Comparison of ENCODE assay signal across 4 worm cellular contexts in genomic region chrV:9620417-9620816, ce11.
A peak's percentile ranks its signal among the peaks of the same experiment; 100 is the strongest.
TF ChIP-seq lines count a peak whose summit lies in the region.

No protein-coding gene starts in this region.

TF ChIP-seq in whole organism, L4 larva, 104 proteins besides CTCF, POLR2A, EP300 and RAD21:
- TF ChIP-seq D1046.2 (GFP tag; IDR thresholded peaks at IDR 0.05; lab: Robert Waterston, UW), result no peak
- TF ChIP-seq saeg-2 (GFP tag; IDR thresholded peaks at IDR 0.05; lab: Robert Waterston, UW), result 0 out of 2 replicates have a peak, but pooled peaks have one; percentile 39
- TF ChIP-seq R02D3.7 (tag; optimal IDR thresholded peaks at IDR 0.05; lab: Kevin White, UChicago), result no peak
- no peak for TF ChIP-seq daf-12 (tag; optimal IDR thresholded peaks at IDR 0.05; lab: Kevin White, UChicago)
- TF ChIP-seq Y48G9A.11 (GFP tag; IDR thresholded peaks at IDR 0.05; lab: Robert Waterston, UW), result no peak
- no peak for TF ChIP-seq T20F7.1 (GFP tag; optimal IDR thresholded peaks at IDR 0.05; lab: Kevin White, UChicago)
- TF ChIP-seq php-3 (GFP tag; IDR thresholded peaks at IDR 0.05; lab: Robert Waterston, UW), result 0 out of 2 replicates have a peak, but pooled peaks have one; percentile 19
- TF ChIP-seq vab-7 (GFP tag; IDR thresholded peaks at IDR 0.05; lab: Robert Waterston, UW), result no peak
- TF ChIP-seq ceh-62 (tag; optimal IDR thresholded peaks at IDR 0.05; lab: Kevin White, UChicago), result no peak
- peak; percentile 95 for TF ChIP-seq set-16 (GFP tag; IDR thresholded peaks at IDR 0.05; lab: Robert Waterston, UW)
- TF ChIP-seq madf-5 (GFP tag; IDR thresholded peaks at IDR 0.05; lab: Robert Waterston, UW), result 0 out of 4 replicates have a peak, but pooled peaks of 1 of the 2 experiments have one; percentile 32
- TF ChIP-seq egl-43 (GFP tag; IDR thresholded peaks at IDR 0.05; lab: Robert Waterston, UW), result peak; percentile 52; the same call in 1 of the 2 replicates
TF ChIP-seq in whole organism, L4 larva: peak in this region for 5.

TF ChIP-seq in whole organism, midembryonic, 9 proteins besides CTCF, POLR2A, EP300 and RAD21:
- no peak for TF ChIP-seq tab-1 (GFP tag; IDR thresholded peaks at IDR 0.05; lab: Robert Waterston, UW)
- 0 out of 2 replicates have a peak, but pooled peaks have one; percentile 35 for TF ChIP-seq flt-1 (GFP tag; IDR thresholded peaks at IDR 0.05; lab: Robert Waterston, UW)
- no peak for TF ChIP-seq klf-2 (GFP tag; conservative IDR thresholded peaks at IDR 0.05; lab: Robert Waterston, UW)

TF ChIP-seq in whole organism, mixed stage, embryonic, 35 proteins besides CTCF, POLR2A, EP300 and RAD21:
- TF ChIP-seq mep-1 (tag; optimal IDR thresholded peaks at IDR 0.05; lab: Kevin White, UChicago) (no peak), ceh-83 (GFP tag; optimal IDR thresholded peaks at IDR 0.05; lab: Kevin White, UChicago) (peak; percentile 0)

TF ChIP-seq in whole organism, young adult, 124 proteins besides CTCF, POLR2A, EP300 and RAD21:
- TF ChIP-seq egrh-3 (GFP tag; IDR thresholded peaks at IDR 0.05; lab: Robert Waterston, UW), result peak; percentile 86
- TF ChIP-seq madf-3 (GFP tag; IDR thresholded peaks at IDR 0.05; lab: Robert Waterston, UW), result 0 out of 2 replicates have a peak, but pooled peaks have one; percentile 23
- no peak for TF ChIP-seq ztf-25 (GFP tag; IDR thresholded peaks at IDR 0.05; lab: Robert Waterston, UW)
- TF ChIP-seq snpc-3.4 (tag; optimal IDR thresholded peaks at IDR 0.05; lab: Kevin White, UChicago), result no peak
- no peak for TF ChIP-seq attf-3 (GFP tag; conservative IDR thresholded peaks at IDR 0.05; lab: Robert Waterston, UW)
- no peak for TF ChIP-seq Y95B8A.8 (GFP tag; IDR thresholded peaks at IDR 0.05; lab: Robert Waterston, UW)
- TF ChIP-seq hmg-20 (GFP tag; IDR thresholded peaks at IDR 0.05; lab: Robert Waterston, UW), result no peak
- TF ChIP-seq hlh-26 (GFP tag; conservative IDR thresholded peaks at IDR 0.05; lab: Robert Waterston, UW), result no peak
- 0 out of 2 replicates have a peak, but pooled peaks have one; percentile 61 for TF ChIP-seq aptf-3 (GFP tag; IDR thresholded peaks at IDR 0.05; lab: Robert Waterston, UW)
- 0 out of 2 replicates have a peak, but pooled peaks have one; percentile 41 for TF ChIP-seq nhr-120 (GFP tag; IDR thresholded peaks at IDR 0.05; lab: Robert Waterston, UW)
- no peak for TF ChIP-seq nfya-2 (GFP tag; IDR thresholded peaks at IDR 0.05; lab: Robert Waterston, UW)
- TF ChIP-seq nfyb-1 (GFP tag; IDR thresholded peaks at IDR 0.05; lab: Robert Waterston, UW), result 0 out of 2 replicates have a peak, but pooled peaks have one; percentile 35
- TF ChIP-seq zfh-2 (GFP tag; conservative IDR thresholded peaks at IDR 0.05; lab: Robert Waterston, UW), result peak; percentile 84
